Fruit fly (Drosophila melanogaster): ENCODE results near the gene CG1273.
A peak's percentile ranks its signal among the peaks of the same experiment; 100 is the strongest.

Gene CG1273

DNA sequence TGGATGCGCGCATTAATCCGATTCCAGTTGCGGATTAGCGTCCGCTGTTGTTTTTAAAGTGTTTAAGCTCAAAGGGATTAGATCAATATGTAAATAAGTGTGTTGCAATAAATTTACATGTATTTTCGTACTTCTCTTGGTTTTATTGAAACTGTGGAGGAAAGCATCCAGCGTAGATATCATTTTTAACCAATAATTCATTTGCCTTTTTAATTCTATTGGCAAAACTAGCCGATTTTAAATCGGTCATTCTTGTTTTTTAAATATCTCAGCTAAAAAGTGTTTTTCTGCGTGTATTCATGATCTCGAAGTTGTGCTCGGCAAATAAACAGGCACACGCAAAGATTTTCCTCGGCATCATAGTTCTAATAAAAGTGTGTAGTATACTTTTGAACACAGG, 29.8 kb downstream of the CG1273 start:
- TF ChIP-seq CG4496 (GFP tag; IDR thresholded peaks at IDR 0.05) (0 out of 3 replicates have a peak, but pooled peaks have one; percentile 12), CG17806 (tag; optimal IDR thresholded peaks at IDR 0.05) (no peak)

DNA sequence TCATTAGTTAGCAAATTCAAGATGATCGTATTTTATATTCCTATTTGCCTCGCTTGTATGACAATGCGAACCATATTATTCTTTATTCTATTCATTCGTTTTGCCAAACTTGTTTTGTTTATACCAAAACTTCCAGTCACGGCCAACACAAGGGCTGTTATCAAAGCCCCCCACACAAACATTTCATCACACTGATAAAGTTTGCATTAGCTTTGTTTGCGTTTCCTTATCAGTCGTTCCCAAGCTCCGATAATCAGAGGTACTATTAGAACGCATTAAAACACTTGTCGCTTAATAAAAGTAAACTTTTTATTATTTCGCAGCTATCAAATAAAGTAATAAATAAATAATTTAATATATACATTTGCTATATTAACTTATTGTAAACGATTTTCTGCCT, 30.2 kb downstream of the CG1273 start:
- no peak for TF ChIP-seq CG8159 (tag; optimal IDR thresholded peaks at IDR 0.05)
- TF ChIP-seq CG9948 (tag; optimal IDR thresholded peaks at IDR 0.05): no peak
- no peak for TF ChIP-seq CG17806 (tag; optimal IDR thresholded peaks at IDR 0.05)
- no peak for TF ChIP-seq CG8301 (tag; optimal IDR thresholded peaks at IDR 0.05)
- TF ChIP-seq EcR (GFP tag; optimal IDR thresholded peaks at IDR 0.05): no peak
- no peak for TF ChIP-seq Pif1B (GFP tag; optimal IDR thresholded peaks at IDR 0.05)
- TF ChIP-seq rn (GFP tag; IDR thresholded peaks at IDR 0.05): no peak

DNA sequence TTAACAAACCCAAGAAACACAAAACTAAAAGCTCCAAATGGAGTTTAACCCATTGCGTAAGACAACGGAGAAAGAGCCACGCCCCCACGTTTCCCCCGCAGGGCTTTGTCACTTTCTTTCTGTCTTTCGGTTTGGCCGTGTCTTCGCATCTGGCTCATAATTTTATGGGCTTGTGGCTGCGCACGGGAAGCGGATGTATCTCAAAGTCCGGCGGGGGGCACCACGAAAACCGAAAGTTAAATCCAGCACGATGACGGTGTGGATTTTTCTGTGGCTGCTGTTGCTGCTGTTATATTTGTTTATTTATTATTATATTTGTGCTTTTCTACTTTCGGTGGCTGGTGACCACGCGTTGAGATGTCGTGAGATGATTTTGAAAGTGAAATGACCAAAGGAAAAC, 33.2 kb downstream of the CG1273 start:
- TF ChIP-seq CG14655 (GFP tag; optimal IDR thresholded peaks at IDR 0.05) (no peak), CG8301 (tag; optimal IDR thresholded peaks at IDR 0.05) (no peak), CG15710 (tag; optimal IDR thresholded peaks at IDR 0.05) (no peak), fd96Ca (GFP tag; IDR thresholded peaks at IDR 0.05) (no peak), CG10348 (GFP tag; IDR thresholded peaks at IDR 0.05) (no peak)

DNA sequence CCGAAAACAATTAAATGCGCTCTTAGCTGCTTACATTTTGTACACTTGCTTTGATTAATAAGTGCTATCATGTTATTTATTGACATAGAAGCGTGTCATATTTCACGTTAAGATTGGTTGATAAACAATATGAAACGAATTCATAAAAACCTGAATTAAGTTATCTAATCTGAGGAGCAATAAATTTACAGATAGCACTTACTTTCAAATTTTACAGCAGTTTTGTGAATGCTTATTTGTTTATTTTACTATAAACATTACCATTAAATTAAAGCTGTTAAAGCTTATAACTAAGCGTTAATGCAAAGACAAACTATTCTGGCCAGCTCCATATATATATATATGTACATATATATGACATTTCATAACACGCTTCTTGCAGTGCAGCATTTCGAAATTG, 38.6 kb downstream of the CG1273 start:
- TF ChIP-seq Ets98B (GFP tag; IDR thresholded peaks at IDR 0.05) (0 out of 2 replicates have a peak, but pooled peaks have one; percentile 18), Pif1B (GFP tag; optimal IDR thresholded peaks at IDR 0.05) (no peak)

DNA sequence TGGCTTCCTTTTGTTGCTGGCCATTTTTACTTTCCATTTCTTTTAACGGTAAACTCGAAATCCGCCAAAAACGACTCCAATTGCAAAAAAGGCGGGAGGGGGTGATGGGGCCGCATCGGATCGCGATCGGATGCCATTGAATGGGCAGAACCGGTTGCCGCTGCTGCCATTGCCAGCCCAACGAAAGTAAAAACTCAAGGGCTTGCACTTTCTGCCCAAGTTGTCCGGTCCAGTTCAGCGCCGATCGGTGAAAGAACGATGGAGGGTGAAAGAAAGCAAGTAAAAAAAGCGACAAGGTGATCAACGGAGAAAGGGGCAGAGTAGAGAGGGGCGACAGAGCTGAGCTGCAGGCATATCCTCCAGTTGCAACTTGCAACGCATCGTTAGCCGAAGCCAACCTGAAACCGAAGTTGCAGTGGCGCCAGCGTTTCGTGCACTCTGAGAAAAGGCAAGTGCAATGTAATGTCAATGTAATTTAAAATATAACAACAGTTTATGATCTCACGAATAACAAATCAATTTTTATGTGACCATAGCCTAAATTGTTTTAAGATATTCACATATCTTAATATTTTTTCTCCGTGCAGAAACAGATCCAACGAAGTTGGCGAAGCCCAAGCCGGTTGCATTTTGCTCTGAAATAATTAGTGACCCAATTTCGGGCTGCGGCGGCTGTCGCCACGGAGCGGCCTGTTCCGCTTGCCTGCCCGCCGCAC, 40.9 kb downstream of the CG1273 start:
- TF ChIP-seq CG10348 (GFP tag; IDR thresholded peaks at IDR 0.05) (peak; percentile 69; the same call in 1 of the 2 replicates), gl (tag; optimal IDR thresholded peaks at IDR 0.05) (peak; percentile 47), CG14655 (GFP tag; optimal IDR thresholded peaks at IDR 0.05) (peak; percentile 89), CG15710 (tag; optimal IDR thresholded peaks at IDR 0.05) (peak; percentile 80), CG34367 (tag; optimal IDR thresholded peaks at IDR 0.05) (peak; percentile 72), Pif1B (GFP tag; optimal IDR thresholded peaks at IDR 0.05) (peak; percentile 85), D1 (tag; optimal IDR thresholded peaks at IDR 0.05) (peak; percentile 36), Ets98B (GFP tag; IDR thresholded peaks at IDR 0.05) (peak; percentile 96), CG12605 (GFP tag; IDR thresholded peaks at IDR 0.05) (peak; percentile 89), Snoo (tag; optimal IDR thresholded peaks at IDR 0.05) (peak; percentile 80), CG8301 (tag; optimal IDR thresholded peaks at IDR 0.05) (peak; percentile 93), CG9948 (tag; optimal IDR thresholded peaks at IDR 0.05) (peak; percentile 48), EcR (GFP tag; optimal IDR thresholded peaks at IDR 0.05) (no peak), CG32121 (GFP tag; IDR thresholded peaks at IDR 0.05) (peak; percentile 95), CG13204 (GFP tag; optimal IDR thresholded peaks at IDR 0.05) (peak; percentile 48), CG4496 (GFP tag; IDR thresholded peaks at IDR 0.05) (peak; percentile 95), CG17806 (tag; optimal IDR thresholded peaks at IDR 0.05) (peak; percentile 76), CG8159 (tag; optimal IDR thresholded peaks at IDR 0.05) (peak; percentile 69), Pif1A (GFP tag; optimal IDR thresholded peaks at IDR 0.05) (peak; percentile 90), rn (GFP tag; IDR thresholded peaks at IDR 0.05) (peak; percentile 77), fd96Ca (GFP tag; IDR thresholded peaks at IDR 0.05) (peak; percentile 92)

DNA sequence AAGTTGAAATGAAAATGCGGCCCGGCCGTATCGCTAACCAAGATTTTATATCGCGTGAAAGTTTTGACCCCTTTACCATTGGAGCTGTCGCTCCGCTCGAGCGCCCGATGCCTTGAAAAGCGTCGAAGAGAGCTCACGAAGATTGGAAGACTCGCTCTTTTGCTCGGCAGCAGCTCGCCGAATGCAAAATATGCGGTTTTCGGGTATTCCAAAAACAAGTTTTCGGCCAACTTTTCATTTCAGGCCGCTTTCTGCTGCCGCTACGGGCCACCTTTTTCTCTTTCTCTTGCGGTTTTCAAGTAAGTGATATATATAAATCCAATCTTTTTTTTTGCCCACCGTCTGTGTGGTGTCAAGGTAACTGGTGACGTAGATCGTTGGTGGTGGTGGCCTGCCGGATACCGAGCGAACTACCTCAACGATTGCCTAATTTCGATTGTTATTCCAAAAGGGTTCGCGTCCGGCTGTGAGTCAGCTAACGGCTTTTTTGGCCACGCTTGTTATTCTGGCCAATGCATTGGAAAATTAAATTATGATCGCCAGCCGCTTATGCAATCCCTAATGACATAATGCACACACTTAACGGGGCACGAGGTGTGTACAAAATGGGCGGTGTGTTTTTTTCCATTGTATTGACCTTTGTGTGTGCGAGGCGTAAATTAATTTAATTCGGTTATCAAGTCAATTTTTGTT, 44.3 kb downstream of the CG1273 start, which contains the start of gene dyl:
TSS of gene dyl (minus strand) at position 28 of the 693 bp plus-strand sequence.
- TF ChIP-seq CG15710 (tag; optimal IDR thresholded peaks at IDR 0.05): no peak
- TF ChIP-seq CG17806 (tag; optimal IDR thresholded peaks at IDR 0.05): no peak
- TF ChIP-seq CG32121 (GFP tag; IDR thresholded peaks at IDR 0.05): no peak
- TF ChIP-seq CG9948 (tag; optimal IDR thresholded peaks at IDR 0.05): no peak
- no peak for TF ChIP-seq CG34367 (tag; optimal IDR thresholded peaks at IDR 0.05)
- TF ChIP-seq CG4496 (GFP tag; IDR thresholded peaks at IDR 0.05): 0 out of 3 replicates have a peak, but pooled peaks have one; percentile 9
- no peak for TF ChIP-seq rn (GFP tag; IDR thresholded peaks at IDR 0.05)
- TF ChIP-seq Snoo (tag; optimal IDR thresholded peaks at IDR 0.05): peak; percentile 47
- TF ChIP-seq Pif1B (GFP tag; optimal IDR thresholded peaks at IDR 0.05): no peak
- TF ChIP-seq EcR (GFP tag; optimal IDR thresholded peaks at IDR 0.05): no peak
- TF ChIP-seq D1 (tag; optimal IDR thresholded peaks at IDR 0.05): no peak

DNA sequence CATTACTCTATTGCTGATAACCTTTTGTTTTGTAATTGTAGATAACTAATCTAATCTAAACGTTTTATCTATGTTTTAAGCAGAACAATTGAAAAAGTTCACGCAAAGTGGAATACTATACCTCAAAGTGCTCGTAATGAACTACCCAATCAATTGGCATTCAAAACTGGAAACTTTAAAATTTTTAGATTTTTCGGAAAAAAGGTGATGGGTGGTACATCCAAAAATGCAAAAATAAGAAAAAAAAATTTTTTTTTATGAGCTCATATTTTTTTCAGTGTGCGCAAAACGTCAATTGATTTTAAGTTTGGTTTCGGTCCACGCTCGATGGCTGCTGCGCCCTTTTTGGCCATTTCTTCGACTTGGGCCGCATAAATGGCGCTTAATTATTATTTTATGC, 47.1 kb downstream of the CG1273 start:
- no peak for TF ChIP-seq CG32121 (GFP tag; IDR thresholded peaks at IDR 0.05)
- TF ChIP-seq CG10348 (GFP tag; IDR thresholded peaks at IDR 0.05): no peak
- no peak for TF ChIP-seq CG14655 (GFP tag; optimal IDR thresholded peaks at IDR 0.05)
- no peak for TF ChIP-seq rn (GFP tag; IDR thresholded peaks at IDR 0.05)
- TF ChIP-seq CG17806 (tag; optimal IDR thresholded peaks at IDR 0.05): no peak
- no peak for TF ChIP-seq EcR (GFP tag; optimal IDR thresholded peaks at IDR 0.05)
- no peak for TF ChIP-seq Ets98B (GFP tag; IDR thresholded peaks at IDR 0.05)
